Worm (Caenorhabditis elegans) whole organism, mixed stage, embryonic: ENCODE measurements around the gene nhr-271.

Source experiments
- M03D4.4 ChIP-seq: sonication (generic microtip); optimal IDR thresholded peaks from 2 replicates; lab custom pipeline; 2017; ENCODE audit warnings: mild to moderate bottlenecking, missing genetic modification characterization, missing compliant biosample characterization
- bed-3 ChIP-seq: fragments of 200-800 bp; sonication (Bioruptor generic); optimal IDR thresholded peaks from 3 replicates; lab custom pipeline; 2018; ENCODE audit warnings: mild to moderate bottlenecking, missing genetic modification characterization, moderate library complexity, missing compliant biosample characterization
- blmp-1 ChIP-seq: fragments of 150-350 bp; optimal IDR thresholded peaks from 2 replicates; lab custom pipeline; 2014; ENCODE audit warnings: missing biosample characterization, missing genetic modification characterization
- ceh-39 ChIP-seq: fragments of 150-350 bp; optimal IDR thresholded peaks from 2 replicates; lab custom pipeline; 2014; ENCODE audit warnings: missing biosample characterization, missing genetic modification characterization
- ceh-43 ChIP-seq: fragments of 200-800 bp; sonication (Bioruptor generic); optimal IDR thresholded peaks from 2 replicates; lab custom pipeline; 2018; ENCODE audit warnings: mild to moderate bottlenecking, missing genetic modification characterization, moderate library complexity, missing compliant biosample characterization
- ceh-83 ChIP-seq: fragments of 200-800 bp; sonication (Bioruptor generic); optimal IDR thresholded peaks from 2 replicates; lab custom pipeline; 2018; ENCODE audit warnings: mild to moderate bottlenecking, missing genetic modification characterization, missing compliant biosample characterization
- ces-1 ChIP-seq: fragments of 150-350 bp; optimal IDR thresholded peaks from 2 replicates; lab custom pipeline; 2014; ENCODE audit warnings: missing biosample characterization, missing genetic modification reagents, missing genetic modification characterization
- cnd-1 ChIP-seq: fragments of 200-800 bp; sonication (Bioruptor generic); optimal IDR thresholded peaks from 2 replicates; lab custom pipeline; 2018; ENCODE audit warnings: mild to moderate bottlenecking, missing genetic modification characterization, missing compliant biosample characterization
- drap-1 ChIP-seq: fragments of 200-800 bp; sonication (Bioruptor generic); optimal IDR thresholded peaks from 3 replicates; lab custom pipeline; 2018; ENCODE audit warnings: mild to moderate bottlenecking, missing genetic modification characterization, missing compliant biosample characterization
- elt-1 ChIP-seq: sonication (generic microtip); optimal IDR thresholded peaks from 2 replicates; lab custom pipeline; 2017; ENCODE audit warnings: missing genetic modification characterization, mild to moderate bottlenecking, missing compliant biosample characterization, antibody characterized with exemption, moderate library complexity, borderline replicate concordance; ENCODE audit not compliant: insufficient read depth
- elt-3 ChIP-seq: fragments of 150-350 bp; optimal IDR thresholded peaks from 2 replicates; lab custom pipeline; 2014; ENCODE audit warnings: missing biosample characterization, missing genetic modification characterization
- ham-2 ChIP-seq: fragments of 200-800 bp; sonication (Bioruptor generic); optimal IDR thresholded peaks from 2 replicates; lab custom pipeline; 2018; ENCODE audit warnings: mild to moderate bottlenecking, missing genetic modification characterization, missing compliant biosample characterization
- lin-13 ChIP-seq: fragments of 150-350 bp; optimal IDR thresholded peaks from 2 replicates; lab custom pipeline; 2014; ENCODE audit warnings: missing biosample characterization, missing genetic modification characterization
- lin-32 ChIP-seq: fragments of 200-800 bp; sonication (Bioruptor generic); optimal IDR thresholded peaks from 2 replicates; lab custom pipeline; 2018; ENCODE audit warnings: mild to moderate bottlenecking, missing genetic modification characterization, missing compliant biosample characterization
- lsy-2 ChIP-seq: fragments of 150-350 bp; optimal IDR thresholded peaks from 2 replicates; lab custom pipeline; 2014; ENCODE audit warnings: missing biosample characterization, missing genetic modification characterization
- mab-5 ChIP-seq: fragments of 150-350 bp; optimal IDR thresholded peaks from 2 replicates; lab custom pipeline; 2014; ENCODE audit warnings: missing biosample characterization, missing genetic modification characterization
- mep-1 ChIP-seq: fragments of 150-350 bp; optimal IDR thresholded peaks from 2 replicates; lab custom pipeline; 2017; ENCODE audit warnings: missing biosample characterization, missing genetic modification reagents, missing genetic modification characterization, inconsistent platforms
- mls-2 ChIP-seq: sonication (generic microtip); optimal IDR thresholded peaks from 2 replicates; lab custom pipeline; 2016; ENCODE audit warnings: mild to moderate bottlenecking, missing genetic modification characterization, moderate library complexity, missing compliant biosample characterization
- nhr-12 ChIP-seq: fragments of 150-350 bp; optimal IDR thresholded peaks from 2 replicates; lab custom pipeline; 2014; ENCODE audit warnings: missing biosample characterization, missing genetic modification characterization
- nhr-237 ChIP-seq: fragments of 150-350 bp; optimal IDR thresholded peaks from 2 replicates; lab custom pipeline; 2014; ENCODE audit warnings: missing biosample characterization, missing genetic modification characterization
- nhr-28 ChIP-seq: fragments of 150-350 bp; optimal IDR thresholded peaks from 2 replicates; lab custom pipeline; 2014; ENCODE audit warnings: missing biosample characterization, missing genetic modification characterization
- nhr-76 ChIP-seq: sonication (generic microtip); optimal IDR thresholded peaks from 2 replicates; lab custom pipeline; 2017; ENCODE audit warnings: missing biosample characterization, missing genetic modification characterization
- pha-4 ChIP-seq: fragments of 150-350 bp; optimal IDR thresholded peaks from 2 replicates; lab custom pipeline; 2018; ENCODE audit warnings: missing biosample characterization, missing genetic modification reagents, missing genetic modification characterization
- sem-2 ChIP-seq: fragments of 200-800 bp; sonication (Bioruptor generic); optimal IDR thresholded peaks from 2 replicates; lab custom pipeline; 2018; ENCODE audit warnings: mild to moderate bottlenecking, missing genetic modification characterization, missing compliant biosample characterization
- snpc-4 ChIP-seq: fragments of 150-350 bp; optimal IDR thresholded peaks from 2 replicates; lab custom pipeline; 2014; ENCODE audit warnings: missing biosample characterization, missing genetic modification characterization
- sptf-1 ChIP-seq: sonication (generic microtip); optimal IDR thresholded peaks from 2 replicates; lab custom pipeline; 2017; ENCODE audit warnings: mild to moderate bottlenecking, missing genetic modification characterization, moderate library complexity, missing compliant biosample characterization
- tbx-8 ChIP-seq: fragments of 200-800 bp; sonication (Bioruptor generic); optimal IDR thresholded peaks from 2 replicates; lab custom pipeline; 2018; ENCODE audit warnings: mild to moderate bottlenecking, missing genetic modification characterization, moderate library complexity, missing compliant biosample characterization
- unc-120 ChIP-seq: sonication (generic microtip); optimal IDR thresholded peaks from 2 replicates; lab custom pipeline; 2017; ENCODE audit warnings: missing genetic modification characterization, missing compliant biosample characterization; ENCODE audit not compliant: poor library complexity, severe bottlenecking
- unc-39 ChIP-seq: fragments of 150-350 bp; optimal IDR thresholded peaks from 2 replicates; lab custom pipeline; 2014; ENCODE audit warnings: missing biosample characterization, missing genetic modification characterization
- unc-62 ChIP-seq: fragments of 150-350 bp; optimal IDR thresholded peaks from 2 replicates; lab custom pipeline; 2014; ENCODE audit warnings: missing biosample characterization, missing genetic modification reagents, missing genetic modification characterization
- zip-8 ChIP-seq: fragments of 150-350 bp; optimal IDR thresholded peaks from 2 replicates; lab custom pipeline; 2014; ENCODE audit warnings: missing biosample characterization, missing genetic modification characterization

nhr-271 gene

ce11 chrV:16573168-16573567, 7.2 kb downstream of the nhr-271 start, which contains the start of gene str-149:
str-149 (plus strand) TSS chrV:16573468.
- TF ChIP-seq nhr-12 (tag; lab: Kevin White, UChicago): no peak
- no peak for TF ChIP-seq bed-3 (GFP tag; lab: Kevin White, UChicago)
- no peak for TF ChIP-seq sptf-1 (tag; lab: Kevin White, UChicago)
- TF ChIP-seq unc-62 (GFP tag; lab: Kevin White, UChicago): no peak
- TF ChIP-seq mab-5: no peak
- TF ChIP-seq mls-2 (tag; lab: Kevin White, UChicago): no peak
- TF ChIP-seq unc-39 (tag; lab: Kevin White, UChicago): no peak
- no peak for TF ChIP-seq zip-8
- TF ChIP-seq elt-1 (tag; lab: Kevin White, UChicago): no peak
- TF ChIP-seq sem-2 (GFP tag; lab: Kevin White, UChicago): no peak

ce11 chrV:16570697-16571096, 9.6 kb downstream of the nhr-271 start, which contains the start of gene nhr-233:
nhr-233 (minus strand) TSS chrV:16570797.
- no peak for TF ChIP-seq cnd-1
- TF ChIP-seq mls-2 (tag; lab: Kevin White, UChicago): no peak
- no peak for TF ChIP-seq nhr-28
- no peak for TF ChIP-seq blmp-1 (tag; lab: Kevin White, UChicago)
- no peak for TF ChIP-seq nhr-12 (tag; lab: Kevin White, UChicago)
- no peak for TF ChIP-seq sem-2 (GFP tag; lab: Kevin White, UChicago)
- no peak for TF ChIP-seq ham-2 (GFP tag; lab: Kevin White, UChicago)
- TF ChIP-seq lin-13 (tag; lab: Kevin White, UChicago): no peak
- TF ChIP-seq zip-8: no peak
- TF ChIP-seq elt-1 (tag; lab: Kevin White, UChicago): no peak
- TF ChIP-seq mep-1: no peak
- no peak for TF ChIP-seq pha-4 (tag; lab: Kevin White, UChicago)
- TF ChIP-seq unc-39 (tag; lab: Kevin White, UChicago): no peak
- no peak for TF ChIP-seq M03D4.4 (tag; lab: Kevin White, UChicago)
- TF ChIP-seq lsy-2: no peak
- TF ChIP-seq drap-1 (GFP tag; lab: Kevin White, UChicago): no peak
- no peak for TF ChIP-seq tbx-8 (GFP tag; lab: Kevin White, UChicago)
- TF ChIP-seq sptf-1 (tag; lab: Kevin White, UChicago): no peak
- no peak for TF ChIP-seq unc-62 (GFP tag; lab: Kevin White, UChicago)
- no peak for TF ChIP-seq ces-1

- TF ChIP-seq nhr-28: no peak
- TF ChIP-seq lin-13 (tag; lab: Kevin White, UChicago): no peak
- TF ChIP-seq, all 35 proteins: peak for 0
Observed at ce11 chrV:16568056-16568455, 12.3 kb downstream of the nhr-271 start.

ce11 chrV:16565639-16566038, 14.7 kb downstream of the nhr-271 start, which contains the start of gene sru-45:
sru-45 (plus strand) TSS chrV:16565939.
- TF ChIP-seq ceh-43 (GFP tag; lab: Kevin White, UChicago): no peak
- no peak for TF ChIP-seq mep-1
- no peak for TF ChIP-seq nhr-12 (tag; lab: Kevin White, UChicago)
- TF ChIP-seq ham-2 (GFP tag; lab: Kevin White, UChicago): no peak
- TF ChIP-seq mls-2 (tag; lab: Kevin White, UChicago): no peak
- no peak for TF ChIP-seq unc-39 (tag; lab: Kevin White, UChicago)
- TF ChIP-seq lin-13 (tag; lab: Kevin White, UChicago): no peak
- TF ChIP-seq nhr-76: no peak
- TF ChIP-seq bed-3 (GFP tag; lab: Kevin White, UChicago): no peak
- TF ChIP-seq sem-2 (GFP tag; lab: Kevin White, UChicago): no peak
- no peak for TF ChIP-seq elt-3 (tag; lab: Kevin White, UChicago)
- no peak for TF ChIP-seq M03D4.4 (tag; lab: Kevin White, UChicago)
- no peak for TF ChIP-seq zip-8
- no peak for TF ChIP-seq lsy-2
- no peak for TF ChIP-seq snpc-4 (tag; lab: Kevin White, UChicago)
- TF ChIP-seq nhr-237 (tag; lab: Kevin White, UChicago): no peak

- TF ChIP-seq M03D4.4 (tag; lab: Kevin White, UChicago) (peak; percentile 4), drap-1 (GFP tag; lab: Kevin White, UChicago) (peak; percentile 46), ces-1 (no peak), sptf-1 (tag; lab: Kevin White, UChicago) (peak; percentile 67), ceh-39 (tag; lab: Kevin White, UChicago) (no peak), lin-32 (GFP tag; lab: Kevin White, UChicago) (peak; percentile 64), sem-2 (GFP tag; lab: Kevin White, UChicago) (peak; percentile 5), bed-3 (GFP tag; lab: Kevin White, UChicago) (peak; percentile 29), cnd-1 (peak; percentile 65), mls-2 (tag; lab: Kevin White, UChicago) (peak; percentile 13), elt-1 (tag; lab: Kevin White, UChicago) (no peak), ceh-83 (peak; percentile 21), unc-120 (tag; lab: Kevin White, UChicago) (no peak)
Observed at ce11 chrV:16552929-16553328, 27.4 kb downstream of the nhr-271 start, which contains the start of gene Y32B12B.4. Y32B12B.4 (plus strand) TSS chrV:16553327.
